Fruit fly (Drosophila melanogaster): ENCODE data around the gene bocks.

bocks gene

DNA sequence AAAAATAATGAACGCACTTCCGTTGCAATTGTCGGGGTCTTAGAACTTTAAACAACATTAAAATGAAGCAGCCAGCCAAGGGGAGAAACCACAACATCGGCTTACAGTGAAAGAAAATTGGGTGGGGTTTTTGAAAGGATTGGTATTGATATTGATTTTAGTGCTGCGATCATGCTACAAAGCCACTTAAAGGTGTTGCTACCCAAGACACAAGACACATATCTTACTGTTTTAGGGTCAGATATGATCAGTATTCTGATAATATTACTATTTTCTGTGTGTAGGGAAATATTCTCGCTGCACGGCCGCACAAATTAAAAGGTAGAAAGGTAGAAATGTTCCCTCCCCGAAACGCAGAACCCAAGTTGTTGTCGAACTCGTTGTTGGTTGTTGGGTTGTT, 14.3 kb upstream of the bocks start (continued):
- TF ChIP-seq CG1603 (tag; optimal IDR thresholded peaks at IDR 0.05): peak; percentile 77
- peak; percentile 68; the same call in 1 of the 3 replicates for TF ChIP-seq zfh1 (GFP tag; IDR thresholded peaks at IDR 0.05)
- TF ChIP-seq CG11085 (GFP tag; IDR thresholded peaks at IDR 0.05): no peak
- no peak for TF ChIP-seq pan (optimal IDR thresholded peaks at IDR 0.05)
- TF ChIP-seq pan (GFP tag; optimal IDR thresholded peaks at IDR 0.05 in 1 of 2, IDR thresholded peaks at IDR 0.05 in 1 of 2): peak in 1 of 2 experiments; percentile 47
- TF ChIP-seq Usf (GFP tag; optimal IDR thresholded peaks at IDR 0.05): peak; percentile 23
- no peak for TF ChIP-seq cg (GFP tag; optimal IDR thresholded peaks at IDR 0.05)
- TF ChIP-seq trem (tag; optimal IDR thresholded peaks at IDR 0.05): peak; percentile 41
- TF ChIP-seq CG8765 (GFP tag; IDR thresholded peaks at IDR 0.05): peak; percentile 38; the same call in 1 of the 2 replicates
- TF ChIP-seq az2 (GFP tag; optimal IDR thresholded peaks at IDR 0.05): peak; percentile 31
- TF ChIP-seq CG8359 (GFP tag; optimal IDR thresholded peaks at IDR 0.05; ENCODE audit: borderline replicate concordance): peak; percentile 42
- peak; percentile 35; the same call in 1 of the 2 replicates for TF ChIP-seq CG4404 (GFP tag; IDR thresholded peaks at IDR 0.05)
- peak; percentile 52; the same call in 1 of the 3 replicates for TF ChIP-seq ci (GFP tag; IDR thresholded peaks at IDR 0.05)
- peak; percentile 12 for TF ChIP-seq slp2 (GFP tag; optimal IDR thresholded peaks at IDR 0.05)
- TF ChIP-seq Xrp1 (GFP tag; IDR thresholded peaks at IDR 0.05): peak; percentile 78
- TF ChIP-seq ewg (GFP tag; optimal IDR thresholded peaks at IDR 0.05): no peak
- TF ChIP-seq CG33213 (GFP tag; optimal IDR thresholded peaks at IDR 0.05): peak; percentile 25
- peak; percentile 52 for TF ChIP-seq CG10267 (tag; optimal IDR thresholded peaks at IDR 0.05)
- TF ChIP-seq lilli (GFP tag; optimal IDR thresholded peaks at IDR 0.05): peak; percentile 34
- TF ChIP-seq CG11504 (tag; optimal IDR thresholded peaks at IDR 0.05): peak; percentile 29
- TF ChIP-seq E2f1 (GFP tag; IDR thresholded peaks at IDR 0.05): 0 out of 2 replicates have a peak, but pooled peaks have one; percentile 14
- TF ChIP-seq gce (GFP tag; IDR thresholded peaks at IDR 0.05): no peak
- peak; percentile 24 to 48 for TF ChIP-seq Pdp1 (GFP tag; optimal IDR thresholded peaks at IDR 0.05)
- TF ChIP-seq btn (GFP tag; optimal IDR thresholded peaks at IDR 0.05): peak; percentile 13
- TF ChIP-seq CG7839 (tag; optimal IDR thresholded peaks at IDR 0.05): peak; percentile 58
- peak; percentile 38 for TF ChIP-seq ssp (GFP tag; IDR thresholded peaks at IDR 0.05)
- TF ChIP-seq prd (optimal IDR thresholded peaks at IDR 0.05): no peak
- TF ChIP-seq prd (GFP tag; IDR thresholded peaks at IDR 0.05): peak; percentile 77
- TF ChIP-seq unpg (GFP tag; optimal IDR thresholded peaks at IDR 0.05): peak; percentile 38
- TF ChIP-seq Drgx (GFP tag; IDR thresholded peaks at IDR 0.05): peak; percentile 46; the same call in 1 of the 2 replicates
- TF ChIP-seq vvl (GFP tag; IDR thresholded peaks at IDR 0.05): peak; percentile 61; the same call in 1 of the 2 replicates
- TF ChIP-seq stwl (tag; optimal IDR thresholded peaks at IDR 0.05): peak; percentile 2
- 0 out of 2 replicates have a peak, but pooled peaks have one; percentile 10 for TF ChIP-seq Ptx1 (GFP tag; IDR thresholded peaks at IDR 0.05)
- peak; percentile 57 for TF ChIP-seq tin (GFP tag; optimal IDR thresholded peaks at IDR 0.05)
- TF ChIP-seq Meics (GFP tag; optimal IDR thresholded peaks at IDR 0.05): no peak
- TF ChIP-seq BEAF-32 (GFP tag; optimal IDR thresholded peaks at IDR 0.05): no peak
- no peak for TF ChIP-seq fru (optimal IDR thresholded peaks at IDR 0.05)
- TF ChIP-seq CG14667 (GFP tag; IDR thresholded peaks at IDR 0.05): peak; percentile 18; the same call in 1 of the 2 replicates

DNA sequence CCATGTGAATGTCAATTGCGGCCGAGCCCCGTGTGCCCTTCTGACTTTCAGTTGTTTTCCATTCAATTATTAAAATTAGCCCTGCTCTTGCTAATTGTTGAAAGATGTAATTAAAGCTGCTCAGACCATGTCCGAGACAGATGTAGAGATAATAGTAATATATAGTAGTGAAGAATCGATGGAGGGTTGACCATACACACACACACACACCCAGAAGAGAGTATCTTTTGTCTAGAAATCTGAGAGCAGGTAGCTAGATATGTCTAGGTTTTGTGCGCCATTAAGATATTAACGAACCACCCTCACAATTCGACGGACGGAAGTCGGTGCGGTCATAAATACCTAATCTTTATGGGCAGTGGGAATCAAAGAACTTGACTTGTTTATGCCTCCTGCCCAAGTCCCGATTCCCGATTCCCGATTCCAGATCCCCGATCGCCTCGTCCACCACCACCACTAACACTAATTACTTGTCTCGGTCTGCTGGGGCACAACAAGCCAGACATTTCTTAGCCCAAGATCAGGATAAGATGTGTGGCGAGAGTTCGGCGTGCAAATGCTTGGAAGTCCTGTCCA, 13.7 kb upstream of the bocks start:
- TF ChIP-seq B-H2 (GFP tag; optimal IDR thresholded peaks at IDR 0.05) (no peak), CG2120 (GFP tag; optimal IDR thresholded peaks at IDR 0.05) (no peak), cad (GFP tag; optimal IDR thresholded peaks at IDR 0.05) (peak; percentile 87), CG34224 (GFP tag; IDR thresholded peaks at IDR 0.05; ENCODE audit: partially characterized antibody) (no peak), hth (optimal IDR thresholded peaks at IDR 0.05) (peak; percentile 77), Ets65A (GFP tag) (peak; percentile 56), cg (GFP tag; optimal IDR thresholded peaks at IDR 0.05) (peak; percentile 10), chinmo (GFP tag; IDR thresholded peaks at IDR 0.05; ENCODE audit: partially characterized antibody) (0 out of 4 replicates have a peak, but pooled peaks have one; percentile 21), kni (GFP tag; optimal IDR thresholded peaks at IDR 0.05) (peak; percentile 22), ci (GFP tag; IDR thresholded peaks at IDR 0.05) (peak; percentile 15; the same call in 1 of the 3 replicates), zen (tag; optimal IDR thresholded peaks at IDR 0.05) (peak; percentile 82), grn (GFP tag; optimal IDR thresholded peaks at IDR 0.05) (peak; percentile 49), CrebB (tag; optimal IDR thresholded peaks at IDR 0.05) (no peak), tll (GFP tag; optimal IDR thresholded peaks at IDR 0.05) (peak in 1 of 2 experiments; percentile 90), CG15479 (GFP tag; optimal IDR thresholded peaks at IDR 0.05) (peak; percentile 67), pros (GFP tag; optimal IDR thresholded peaks at IDR 0.05) (peak; percentile 46)

Measured in whole organism, embryonic.